Fruit fly (Drosophila melanogaster) whole organism, embryonic: ENCODE measurements around the gene CG15347.
A peak's percentile ranks its signal among the peaks of the same experiment; 100 is the strongest.

Experiments
- Abd-B ChIP-seq: fragments of 200-800 bp; sonication (Bioruptor generic); optimal IDR thresholded peaks from 2 replicates; lab custom pipeline; 2018; ENCODE audit warnings: missing biosample characterization, mild to moderate bottlenecking, missing genetic modification characterization, moderate library complexity
- Atf6 ChIP-seq: fragments of 200-800 bp; sonication (Bioruptor generic); IDR thresholded peaks from 2 replicates; pipeline ENCODE4 v1.3.6; 2022; ENCODE audit warnings: missing biosample characterization, missing genetic modification characterization
- Bteb2 ChIP-seq: fragments of 200-800 bp; sonication (Bioruptor generic); optimal IDR thresholded peaks from 2 replicates; lab custom pipeline; 2016; ENCODE audit warnings: missing biosample characterization, missing genetic modification characterization
- CG10267 ChIP-seq: fragments of 200-800 bp; sonication (Bioruptor generic); optimal IDR thresholded peaks from 2 replicates; lab custom pipeline; 2018; ENCODE audit warnings: missing biosample characterization, mild to moderate bottlenecking, missing genetic modification characterization, moderate library complexity
- CG10366 ChIP-seq: fragments of 200-800 bp; sonication (Bioruptor generic); IDR thresholded peaks from 2 replicates; pipeline ENCODE4 v1.3.6; 2022; ENCODE audit warnings: missing biosample characterization, missing genetic modification characterization
- CG10431 ChIP-seq: fragments of 200-800 bp; sonication (Bioruptor generic); optimal IDR thresholded peaks from 3 replicates; lab custom pipeline; 2018; ENCODE audit warnings: missing biosample characterization, mild to moderate bottlenecking, missing genetic modification characterization
- CG10654 ChIP-seq: fragments of 200-800 bp; sonication (Bioruptor generic); optimal IDR thresholded peaks from 2 replicates; lab custom pipeline; 2016; ENCODE audit warnings: missing biosample characterization, missing genetic modification characterization
- CG10959 ChIP-seq: fragments of 200-800 bp; sonication (Bioruptor generic); IDR thresholded peaks from 2 replicates; pipeline ENCODE4 v1.3.6; 2022; ENCODE audit warnings: missing biosample characterization, missing genetic modification characterization
- CG11085 ChIP-seq: fragments of 200-800 bp; sonication (Bioruptor generic); IDR thresholded peaks from 2 replicates; pipeline ENCODE4 v1.3.6; 2022; ENCODE audit warnings: missing biosample characterization, missing genetic modification characterization
- CG11723 ChIP-seq: fragments of 200-800 bp; sonication (Bioruptor generic); optimal IDR thresholded peaks from 2 replicates; lab custom pipeline; 2017; ENCODE audit warnings: missing biosample characterization, mild to moderate bottlenecking, missing genetic modification characterization
- CG12659 ChIP-seq: fragments of 200-800 bp; sonication (Bioruptor generic); optimal IDR thresholded peaks from 3 replicates; lab custom pipeline; 2017; ENCODE audit warnings: mild to moderate bottlenecking, missing biosample characterization, missing genetic modification reagents, missing genetic modification characterization
- CG12744 ChIP-seq: fragments of 200-800 bp; sonication (Bioruptor generic); optimal IDR thresholded peaks from 2 replicates; lab custom pipeline; 2016; ENCODE audit warnings: missing biosample characterization, missing genetic modification characterization
- CG14710 ChIP-seq: fragments of 200-800 bp; sonication (Bioruptor generic); optimal IDR thresholded peaks from 3 replicates; lab custom pipeline; 2019; ENCODE audit warnings: missing biosample characterization, mild to moderate bottlenecking, missing genetic modification characterization, moderate library complexity
- CG15073 ChIP-seq: fragments of 200-800 bp; sonication (Bioruptor generic); optimal IDR thresholded peaks from 2 replicates; lab custom pipeline; 2016; ENCODE audit warnings: missing biosample characterization, missing genetic modification characterization
- CG17829 ChIP-seq: fragments of 200-800 bp; optimal IDR thresholded peaks from 2 replicates; lab custom pipeline; 2019; ENCODE audit warnings: missing biosample characterization, mild to moderate bottlenecking, missing genetic modification characterization, moderate library complexity
- CG1832 ChIP-seq: fragments of 200-800 bp; sonication (Bioruptor generic); optimal IDR thresholded peaks from 2 replicates; lab custom pipeline; 2017; ENCODE audit warnings: missing biosample characterization, mild to moderate bottlenecking, missing genetic modification characterization, inconsistent platforms
- CG18599 ChIP-seq: fragments of 200-800 bp; sonication (Bioruptor generic); optimal IDR thresholded peaks from 3 replicates; lab custom pipeline; 2017; ENCODE audit warnings: missing biosample characterization, missing genetic modification characterization, mild to moderate bottlenecking, moderate library complexity, missing genetic modification reagents
- CG31365 ChIP-seq: fragments of 200-800 bp; sonication (Bioruptor generic); optimal IDR thresholded peaks from 2 replicates; lab custom pipeline; 2018; ENCODE audit warnings: missing biosample characterization, mild to moderate bottlenecking, missing genetic modification characterization
- CG31441 ChIP-seq: fragments of 200-800 bp; sonication (Bioruptor generic); IDR thresholded peaks from 2 replicates; pipeline ENCODE4 v1.3.6; 2022; ENCODE audit warnings: missing biosample characterization, missing genetic modification characterization
- CG4424 ChIP-seq: fragments of 200-800 bp; sonication (Bioruptor generic); optimal IDR thresholded peaks from 3 replicates; lab custom pipeline; 2016; ENCODE audit warnings: missing biosample characterization, missing genetic modification characterization
- CG4820 ChIP-seq: fragments of 200-800 bp; sonication (Bioruptor generic); optimal IDR thresholded peaks from 3 replicates; lab custom pipeline; 2016; ENCODE audit warnings: missing biosample characterization, missing genetic modification characterization
- CG7271 ChIP-seq: fragments of 200-800 bp; sonication (Bioruptor generic); optimal IDR thresholded peaks from 2 replicates; lab custom pipeline; 2018; ENCODE audit warnings: missing biosample characterization, mild to moderate bottlenecking, missing genetic modification characterization, moderate library complexity
- CG7786 ChIP-seq: fragments of 200-800 bp; sonication (Bioruptor generic); optimal IDR thresholded peaks from 2 replicates; lab custom pipeline; 2016; ENCODE audit warnings: missing biosample characterization, missing genetic modification characterization
- CG8388 ChIP-seq: fragments of 200-800 bp; sonication (Bioruptor generic); optimal IDR thresholded peaks from 2 replicates; lab custom pipeline; 2019; ENCODE audit warnings: missing biosample characterization, mild to moderate bottlenecking, missing genetic modification characterization, moderate library complexity
- CG8478 ChIP-seq: fragments of >200 bp; optimal IDR thresholded peaks from 2 replicates; lab custom pipeline; 2018
- D19B ChIP-seq: fragments of 200-800 bp; sonication (Bioruptor generic); optimal IDR thresholded peaks from 2 replicates; lab custom pipeline; 2017; ENCODE audit warnings: missing biosample characterization, mild to moderate bottlenecking, missing genetic modification characterization
- Dip2 ChIP-seq: fragments of 200-800 bp; sonication (Bioruptor generic); IDR thresholded peaks from 2 replicates; pipeline ENCODE4 v1.3.6; 2022; ENCODE audit warnings: missing biosample characterization, missing genetic modification characterization
- Doc3 ChIP-seq: fragments of 200-800 bp; sonication (Bioruptor generic); IDR thresholded peaks from 3 replicates; pipeline ENCODE4 v1.3.6; 2022; ENCODE audit warnings: missing biosample characterization, missing genetic modification characterization; ENCODE audit not compliant: partially characterized antibody
- ERR ChIP-seq: fragments of 200-800 bp; sonication (Bioruptor generic); optimal IDR thresholded peaks from 2 replicates; lab custom pipeline; 2016; ENCODE audit warnings: missing biosample characterization, missing genetic modification characterization
- Ets97D ChIP-seq: fragments of 200-800 bp; sonication (Bioruptor generic); optimal IDR thresholded peaks from 3 replicates; lab custom pipeline; 2016; ENCODE audit warnings: missing biosample characterization, missing genetic modification characterization
- HLH3B ChIP-seq: fragments of 200-800 bp; sonication (Bioruptor generic); IDR thresholded peaks from 2 replicates; pipeline ENCODE4 v1.3.6; 2022; ENCODE audit warnings: missing biosample characterization, missing genetic modification characterization
- Mad ChIP-seq: fragments of 200-800 bp; sonication (Bioruptor generic); optimal IDR thresholded peaks from 2 replicates; lab custom pipeline; 2016; ENCODE audit warnings: missing biosample characterization, missing genetic modification characterization
- Nf-YC ChIP-seq: fragments of 200-800 bp; optimal IDR thresholded peaks from 3 replicates; lab custom pipeline; 2019; ENCODE audit warnings: missing biosample characterization, mild to moderate bottlenecking, missing genetic modification characterization, moderate library complexity
- Side ChIP-seq: fragments of 200-800 bp; sonication (Bioruptor generic); optimal IDR thresholded peaks from 2 replicates; lab custom pipeline; 2016; ENCODE audit warnings: missing biosample characterization, missing genetic modification characterization
- ase ChIP-seq: fragments of 200-800 bp; sonication (Bioruptor generic); IDR thresholded peaks from 3 replicates; pipeline ENCODE4 v1.3.6; 2022; ENCODE audit warnings: missing biosample characterization, missing genetic modification characterization
- ato ChIP-seq: fragments of 200-800 bp; sonication (Bioruptor generic); IDR thresholded peaks from 2 replicates; pipeline ENCODE4 v1.3.6; 2022; ENCODE audit warnings: missing biosample characterization, missing genetic modification characterization; ENCODE audit not compliant: partially characterized antibody
- bigmax ChIP-seq: fragments of 200-800 bp; sonication (Bioruptor generic); optimal IDR thresholded peaks from 2 replicates; lab custom pipeline; 2018; ENCODE audit warnings: missing biosample characterization, mild to moderate bottlenecking, missing genetic modification characterization
- chn ChIP-seq: fragments of 200-800 bp; sonication (Bioruptor generic); optimal IDR thresholded peaks from 2 replicates; lab custom pipeline; 2016; ENCODE audit warnings: missing biosample characterization, missing genetic modification characterization
- croc ChIP-seq: fragments of 200-800 bp; sonication (Bioruptor generic); conservative IDR thresholded peaks from 3 replicates; pipeline ENCODE4 v1.3.6; 2022; ENCODE audit warnings: missing biosample characterization, missing genetic modification characterization
- crol ChIP-seq: fragments of 200-800 bp; sonication (Bioruptor generic); IDR thresholded peaks from 2 replicates; pipeline ENCODE4 v1.3.6; 2022; ENCODE audit warnings: missing biosample characterization, missing genetic modification characterization
- danr ChIP-seq: fragments of 200-800 bp; sonication (Bioruptor generic); IDR thresholded peaks from 2 replicates; pipeline ENCODE4 v1.3.6; 2022; ENCODE audit warnings: missing biosample characterization, missing genetic modification characterization
- exex ChIP-seq: fragments of 200-800 bp; sonication (Bioruptor generic); optimal IDR thresholded peaks from 4 replicates; lab custom pipeline; 2018; ENCODE audit warnings: missing biosample characterization, mild to moderate bottlenecking, missing genetic modification characterization, moderate library complexity
- gro ChIP-seq: fragments of 200-800 bp; sonication (Bioruptor generic); optimal IDR thresholded peaks from 2 replicates; lab custom pipeline; 2016; ENCODE audit warnings: missing biosample characterization, missing genetic modification characterization
- her ChIP-seq: fragments of 200-800 bp; sonication (Bioruptor generic); optimal IDR thresholded peaks from 2 replicates; lab custom pipeline; 2016; ENCODE audit warnings: missing biosample characterization, missing genetic modification characterization
- ind ChIP-seq: fragments of 200-800 bp; sonication (Bioruptor generic); optimal IDR thresholded peaks from 3 replicates; lab custom pipeline; 2016; ENCODE audit warnings: missing biosample characterization, missing genetic modification characterization
- org-1 ChIP-seq: fragments of 200-800 bp; sonication (Bioruptor generic); optimal IDR thresholded peaks from 2 replicates; lab custom pipeline; 2017; ENCODE audit warnings: missing biosample characterization, missing genetic modification characterization
- pho ChIP-seq: fragments of 200-800 bp; sonication (Bioruptor generic); optimal IDR thresholded peaks from 2 replicates; lab custom pipeline; 2016; ENCODE audit warnings: missing biosample characterization, missing genetic modification characterization
- ranshi ChIP-seq: fragments of 200-800 bp; sonication (Bioruptor generic); IDR thresholded peaks from 2 replicates; pipeline ENCODE4 v1.3.6; 2022; ENCODE audit warnings: missing biosample characterization, missing genetic modification characterization
- tio ChIP-seq: fragments of 200-800 bp; sonication (Bioruptor generic); optimal IDR thresholded peaks from 2 replicates; lab custom pipeline; 2017; ENCODE audit warnings: missing biosample characterization, missing genetic modification characterization, inconsistent platforms
- trh ChIP-seq: fragments of 200-800 bp; sonication (Bioruptor generic); optimal IDR thresholded peaks from 2 replicates; lab custom pipeline; 2016; ENCODE audit warnings: missing biosample characterization, missing genetic modification characterization
- wdn ChIP-seq: fragments of 200-800 bp; sonication (Bioruptor generic); IDR thresholded peaks from 2 replicates; pipeline ENCODE4 v1.3.6; 2022; ENCODE audit warnings: missing biosample characterization, missing genetic modification characterization

Gene CG15347

dm6 chrX:8444883-8445572, 15.7 kb downstream of the CG15347 start (continued):
- TF ChIP-seq CG31365 (no peak), Nf-YC (tag; lab: Kevin White, UChicago) (peak; percentile 27), wdn (GFP tag; lab: Robert Waterston, UW) (no peak), CG11085 (GFP tag; lab: Robert Waterston, UW) (no peak), ind (GFP tag; lab: Kevin White, UChicago) (no peak), Abd-B (peak; percentile 32), Side (GFP tag; lab: Kevin White, UChicago) (no peak), bigmax (no peak), Mad (GFP tag; lab: Kevin White, UChicago) (no peak), CG14710 (tag; lab: Kevin White, UChicago) (peak; percentile 82), CG31441 (peak; percentile 83), CG12744 (GFP tag; lab: Kevin White, UChicago) (no peak), CG7271 (tag; lab: Kevin White, UChicago) (peak; percentile 23), exex (peak; percentile 84), danr (no peak), CG12659 (GFP tag; lab: Kevin White, UChicago) (peak; percentile 46), Ets97D (no peak), CG18599 (peak; percentile 37), CG17829 (tag; lab: Kevin White, UChicago) (peak; percentile 88), org-1 (peak; percentile 7), chn (peak; percentile 7), ranshi (GFP tag; lab: Robert Waterston, UW) (no peak), CG8388 (GFP tag; lab: Kevin White, UChicago) (peak; percentile 72), CG10654 (GFP tag; lab: Kevin White, UChicago) (no peak), CG10431 (GFP tag; lab: Kevin White, UChicago) (no peak), CG7786 (GFP tag; lab: Kevin White, UChicago) (no peak), her (GFP tag; lab: Kevin White, UChicago) (no peak), Dip2 (GFP tag; lab: Robert Waterston, UW) (no peak), crol (no peak), CG1832 (no peak), gro (GFP tag; lab: Kevin White, UChicago) (no peak), ERR (no peak), HLH3B (GFP tag; lab: Robert Waterston, UW) (peak; percentile 46; the same call in 1 of the 2 replicates), CG15073 (no peak), croc (GFP tag; lab: Robert Waterston, UW) (peak; percentile 51; the same call in 2 of the 3 replicates), tio (no peak), CG11723 (GFP tag; lab: Kevin White, UChicago) (no peak), CG10959 (GFP tag; lab: Robert Waterston, UW) (peak; percentile 29; the same call in 1 of the 2 replicates), CG10267 (tag; lab: Kevin White, UChicago) (peak; percentile 77), CG10366 (GFP tag; lab: Robert Waterston, UW) (no peak; the same call in 1 of the 2 replicates), CG4424 (peak; percentile 49), CG4820 (GFP tag; lab: Kevin White, UChicago) (peak; percentile 11), Atf6 (0 out of 2 replicates have a peak, but pooled peaks have one; percentile 13), Bteb2 (no peak), CG8478 (lab: Kevin White, UChicago) (no peak), ato (GFP tag; lab: Robert Waterston, UW) (no peak), Doc3 (GFP tag; lab: Robert Waterston, UW) (no peak), D19B (no peak), ase (GFP tag; lab: Robert Waterston, UW) (peak; percentile 5; the same call in 1 of the 3 replicates), pho (GFP tag; lab: Kevin White, UChicago) (no peak), trh (GFP tag; lab: Kevin White, UChicago) (no peak)
